Worm (Caenorhabditis elegans): ENCODE data around the gene let-413.

let-413 gene

DNA sequence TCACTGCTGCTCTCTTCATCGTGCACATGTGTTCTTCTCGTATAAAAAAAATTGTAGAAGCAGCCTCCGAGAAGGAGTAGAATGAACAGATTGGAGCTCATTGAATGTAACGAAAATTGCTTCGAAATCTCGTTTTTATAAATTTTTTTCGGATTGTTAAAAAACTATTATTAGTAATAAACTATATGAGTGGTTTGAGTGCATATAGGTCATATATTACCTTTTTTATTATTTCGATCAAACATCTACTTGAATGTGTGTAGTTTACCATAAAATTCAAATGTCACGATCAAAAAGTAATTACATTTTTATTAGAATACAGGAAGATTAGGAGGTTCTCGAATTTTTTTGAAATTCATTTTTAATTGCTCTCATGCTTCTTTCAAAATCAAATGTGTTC is 24.7 kb downstream of the let-413 start, which contains the start of gene clec-216 (continued):
- no peak for TF ChIP-seq ceh-79 (tag; optimal IDR thresholded peaks at IDR 0.05)
- no peak for TF ChIP-seq C17E4.6 (GFP tag; IDR thresholded peaks at IDR 0.05)
- no peak for TF ChIP-seq rec-8 (tag; optimal IDR thresholded peaks at IDR 0.05)
- TF ChIP-seq aptf-3 (GFP tag; IDR thresholded peaks at IDR 0.05) = no peak
- no peak for TF ChIP-seq ceh-58 (GFP tag; IDR thresholded peaks at IDR 0.05)

DNA sequence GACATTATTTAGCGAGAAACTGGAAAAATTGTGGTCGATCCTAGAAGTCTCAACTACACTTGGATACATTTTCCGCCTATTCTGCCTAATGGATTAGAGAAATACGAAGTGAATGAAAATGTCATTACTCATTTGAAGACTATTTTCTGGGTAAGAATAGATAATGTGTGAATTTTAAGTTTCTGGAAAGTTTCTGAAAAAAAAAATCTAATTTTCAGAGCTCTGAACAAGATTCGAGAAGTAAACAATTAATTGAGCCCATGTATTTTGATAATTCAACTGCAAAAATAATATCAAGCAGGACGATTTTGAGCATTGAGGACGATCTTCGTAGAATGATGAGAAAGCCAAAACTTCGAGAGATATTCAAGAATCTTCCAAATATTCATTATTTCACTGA is 31.3 kb downstream of the let-413 start:
- TF ChIP-seq tbp1 (GFP tag; optimal IDR thresholded peaks at IDR 0.05) (no peak), snpc-3.4 (tag; optimal IDR thresholded peaks at IDR 0.05) (no peak), nhr-90 (tag; optimal IDR thresholded peaks at IDR 0.05) (no peak), B0035.1 (tag; optimal IDR thresholded peaks at IDR 0.05) (no peak), let-607 (tag; optimal IDR thresholded peaks at IDR 0.05) (no peak), fkh-3 (tag; optimal IDR thresholded peaks at IDR 0.05) (no peak), Y53F4B.3 (GFP tag; IDR thresholded peaks at IDR 0.05) (no peak), cebp-1 (GFP tag; IDR thresholded peaks at IDR 0.05) (no peak), cebp-1 (tag; optimal IDR thresholded peaks at IDR 0.05) (no peak), nhr-80 (tag; optimal IDR thresholded peaks at IDR 0.05) (no peak), ztf-3 (GFP tag; optimal IDR thresholded peaks at IDR 0.05) (no peak), ekl-4 (GFP tag; IDR thresholded peaks at IDR 0.05) (no peak), ztf-26 (tag; optimal IDR thresholded peaks at IDR 0.05) (no peak), rpc-1 (optimal IDR thresholded peaks at IDR 0.05) (no peak), rpc-1 (tag; optimal IDR thresholded peaks at IDR 0.05) (no peak), egl-44 (GFP tag; IDR thresholded peaks at IDR 0.05) (no peak), F22D6.2 (tag; optimal IDR thresholded peaks at IDR 0.05) (no peak), die-1 (tag; optimal IDR thresholded peaks at IDR 0.05) (no peak), Y67H2A.10 (GFP tag; conservative IDR thresholded peaks at IDR 0.05) (no peak), nfya-2 (GFP tag; IDR thresholded peaks at IDR 0.05) (no peak), attf-5 (GFP tag; optimal IDR thresholded peaks at IDR 0.05) (no peak)

DNA sequence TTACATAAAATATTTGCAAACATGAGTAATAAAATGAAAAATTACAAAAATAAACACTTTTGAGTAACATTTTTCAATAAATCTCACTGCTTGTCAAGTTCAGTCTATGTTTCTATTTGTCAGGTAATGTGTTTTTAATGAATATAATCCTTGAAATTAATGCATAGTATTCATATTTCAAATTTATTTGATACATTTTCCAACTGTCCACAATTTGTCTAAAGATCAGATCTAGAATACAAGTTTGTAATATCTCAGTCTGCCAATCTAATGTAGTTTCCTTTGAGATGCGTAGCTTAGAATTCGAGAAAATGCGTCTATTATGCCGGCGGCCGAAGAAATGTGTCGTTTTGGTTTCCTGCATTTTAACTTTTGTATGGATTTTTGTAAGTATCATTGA is 34.0 kb downstream of the let-413 start, which contains the start of gene Y97E10B.1:
Gene Y97E10B.1 (plus strand): TSS at position 301 of the 400 bp plus-strand sequence.
- no peak for TF ChIP-seq lag-1 (GFP tag; IDR thresholded peaks at IDR 0.05)
- no peak for TF ChIP-seq snpc-1.1 (tag; optimal IDR thresholded peaks at IDR 0.05; ENCODE audit: insufficient read depth)
- TF ChIP-seq lin-40 (tag; optimal IDR thresholded peaks at IDR 0.05) = no peak
- TF ChIP-seq ztf-18 (tag; optimal IDR thresholded peaks at IDR 0.05) = no peak
- TF ChIP-seq hlh-12 (tag; optimal IDR thresholded peaks at IDR 0.05) = no peak
- TF ChIP-seq unc-130 (GFP tag; optimal IDR thresholded peaks at IDR 0.05) = no peak
- no peak for TF ChIP-seq F52B5.7 (tag; optimal IDR thresholded peaks at IDR 0.05)
- no peak for TF ChIP-seq ceh-91 (GFP tag; IDR thresholded peaks at IDR 0.05)
- TF ChIP-seq nhr-179 (tag; optimal IDR thresholded peaks at IDR 0.05) = no peak
- TF ChIP-seq athp-1 (tag; optimal IDR thresholded peaks at IDR 0.05) = no peak
- no peak for TF ChIP-seq ceh-79 (tag; optimal IDR thresholded peaks at IDR 0.05)
- no peak for TF ChIP-seq T07F8.4 (tag; optimal IDR thresholded peaks at IDR 0.05)
- no peak for TF ChIP-seq Y95B8A.8 (GFP tag; IDR thresholded peaks at IDR 0.05)
- TF ChIP-seq fkh-3 (tag; optimal IDR thresholded peaks at IDR 0.05) = no peak
- TF ChIP-seq pha-4 (tag; optimal IDR thresholded peaks at IDR 0.05) = no peak
